Fruit fly (Drosophila melanogaster): ENCODE data around the gene TTLL3B.

dm6 chr2L:6706368-6706919, 26.2 kb upstream of the TTLL3B start:
- no peak for TF ChIP-seq CG8478 (optimal IDR thresholded peaks at IDR 0.05)
- TF ChIP-seq Sox102F (GFP tag; optimal IDR thresholded peaks at IDR 0.05): no peak
- no peak for TF ChIP-seq psq (GFP tag; optimal IDR thresholded peaks at IDR 0.05)
